Worm (Caenorhabditis elegans) whole organism, L4 larva: Measurements from ENCODE around the gene dnj-22.

Experiments
- D1046.2 ChIP-seq: fragments of 200-800 bp; sonication (Bioruptor generic); IDR thresholded peaks from 2 replicates; pipeline ENCODE4 v1.3.6; 2022; ENCODE audit warnings: missing genetic modification characterization, missing compliant biosample characterization
- ceh-82 ChIP-seq: sonication (generic microtip); optimal IDR thresholded peaks from 2 replicates; lab custom pipeline; 2017; ENCODE audit warnings: missing biosample characterization, missing genetic modification characterization
- dve-1 ChIP-seq: sonication (generic microtip); optimal IDR thresholded peaks from 2 replicates; lab custom pipeline; 2017; ENCODE audit warnings: antibody characterized with exemption, mild to moderate bottlenecking, missing genetic modification characterization, missing compliant biosample characterization; ENCODE audit not compliant: insufficient read depth
- hlh-30 ChIP-seq: sonication (generic microtip); optimal IDR thresholded peaks from 2 replicates; lab custom pipeline; 2017; ENCODE audit warnings: antibody characterized with exemption, mild to moderate bottlenecking, missing genetic modification characterization, missing compliant biosample characterization; ENCODE audit not compliant: insufficient read depth
- lim-7 ChIP-seq: fragments of 200-800 bp; sonication (Bioruptor generic); IDR thresholded peaks from 2 replicates; pipeline ENCODE4 v1.3.6; 2022; ENCODE audit warnings: missing genetic modification characterization, missing compliant biosample characterization
- lin-15B ChIP-seq: fragments of 150-350 bp; sonication (generic microtip); optimal IDR thresholded peaks from 3 replicates; lab custom pipeline; 2014; ENCODE audit warnings: missing biosample characterization, missing genetic modification characterization
- lin-39 ChIP-seq: fragments of 150-350 bp; optimal IDR thresholded peaks from 2 replicates; lab custom pipeline; 2014; ENCODE audit warnings: missing biosample characterization, missing genetic modification reagents, missing genetic modification characterization
- lir-3 ChIP-seq: sonication (generic microtip); optimal IDR thresholded peaks from 2 replicates; lab custom pipeline; 2016; ENCODE audit warnings: mild to moderate bottlenecking, missing genetic modification characterization, missing compliant biosample characterization
- mdl-1 ChIP-seq, 2 experiments: fragments of 150-350 bp in 1 of 2; sonication (generic microtip) in 1 of 2; optimal IDR thresholded peaks; 2 replicates each; lab custom pipeline; 2014 to 2017; ENCODE audit warnings: missing biosample characterization in 2 of 2, missing genetic modification characterization in 2 of 2
- mxl-2 ChIP-seq: fragments of 200-800 bp; sonication (Bioruptor generic); conservative IDR thresholded peaks from 2 replicates; pipeline ENCODE4 v1.3.6; 2022; ENCODE audit warnings: missing genetic modification reagents, missing genetic modification characterization, missing compliant biosample characterization
- pha-4 ChIP-seq, 2 experiments: fragments of 150-350 bp in 1 of 2; fragments of 200-800 bp in 1 of 2; sonication (Bioruptor generic) in 1 of 2; IDR thresholded peaks in 1 of 2; optimal IDR thresholded peaks in 1 of 2; 2 replicates each; pipeline versions ENCODE4 v1.3.6 to Lab custom; 2014 to 2022; ENCODE audit warnings: missing genetic modification characterization in 2 of 2, missing genetic modification reagents in 2 of 2, missing biosample characterization in 1 of 2, missing compliant biosample characterization in 1 of 2
- pqm-1 ChIP-seq: sonication (generic microtip); optimal IDR thresholded peaks from 2 replicates; lab custom pipeline; 2017; ENCODE audit warnings: missing biosample characterization, missing genetic modification characterization
- spr-3 ChIP-seq: fragments of 200-800 bp; sonication (Bioruptor generic); optimal IDR thresholded peaks from 2 replicates; lab custom pipeline; 2018; ENCODE audit warnings: mild to moderate bottlenecking, missing genetic modification characterization, missing compliant biosample characterization

DNA sequence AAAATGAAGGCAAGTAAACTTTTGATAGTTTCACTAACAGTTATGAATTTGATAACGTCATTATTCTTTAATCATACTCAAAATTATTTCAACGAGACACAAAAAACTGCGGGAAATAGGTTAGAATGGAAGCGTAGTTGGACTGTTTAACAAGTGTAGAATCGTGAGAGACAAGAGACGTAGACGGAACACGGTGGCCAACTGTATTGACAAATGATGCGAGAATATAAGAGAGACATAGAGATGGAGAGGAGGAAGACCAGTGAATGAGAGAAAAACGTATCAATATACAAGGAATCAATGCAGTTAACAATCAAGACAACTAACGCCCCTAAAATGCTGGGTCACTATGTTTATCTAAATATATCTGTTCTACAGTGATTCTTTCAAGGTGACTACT lies 16.3 kb downstream of the dnj-22 start:
- TF ChIP-seq mdl-1 (tag; optimal IDR thresholded peaks at IDR 0.05; lab: Kevin White, UChicago) (no peak), lin-39 (tag; lab: Kevin White, UChicago) (no peak), D1046.2 (GFP tag; lab: Robert Waterston, UW) (no peak), lir-3 (tag; lab: Kevin White, UChicago) (no peak), ceh-82 (tag; lab: Kevin White, UChicago) (no peak), mxl-2 (GFP tag; lab: Robert Waterston, UW) (no peak), lim-7 (GFP tag; lab: Robert Waterston, UW) (no peak), pqm-1 (peak; percentile 56), spr-3 (no peak), lin-15B (tag; lab: Kevin White, UChicago) (no peak), dve-1 (tag; lab: Kevin White, UChicago) (peak; percentile 69), pha-4 (GFP tag; IDR thresholded peaks at IDR 0.05; lab: Robert Waterston, UW) (no peak), pha-4 (tag; optimal IDR thresholded peaks at IDR 0.05; lab: Kevin White, UChicago) (peak; percentile 2), hlh-30 (tag; lab: Kevin White, UChicago) (no peak)
